Worm (Caenorhabditis elegans) whole organism, L4/young adult: ENCODE results near the gene ZK673.2.

ENCODE experiments used
- W03F9.2 ChIP-seq: fragments of 150-350 bp; optimal IDR thresholded peaks from 2 replicates; lab custom pipeline; 2014; ENCODE audit warnings: missing biosample characterization, missing genetic modification characterization
- dao-5 ChIP-seq: sonication (generic microtip); optimal IDR thresholded peaks from 2 replicates; lab custom pipeline; 2016; ENCODE audit warnings: missing genotype, missing genetic modification characterization, moderate library complexity, missing compliant biosample characterization
- him-1 ChIP-seq: sonication (generic microtip); optimal IDR thresholded peaks from 2 replicates; lab custom pipeline; 2016; ENCODE audit warnings: missing genotype, missing genetic modification reagents, missing genetic modification characterization, missing compliant biosample characterization

The ZK673.2 gene

DNA sequence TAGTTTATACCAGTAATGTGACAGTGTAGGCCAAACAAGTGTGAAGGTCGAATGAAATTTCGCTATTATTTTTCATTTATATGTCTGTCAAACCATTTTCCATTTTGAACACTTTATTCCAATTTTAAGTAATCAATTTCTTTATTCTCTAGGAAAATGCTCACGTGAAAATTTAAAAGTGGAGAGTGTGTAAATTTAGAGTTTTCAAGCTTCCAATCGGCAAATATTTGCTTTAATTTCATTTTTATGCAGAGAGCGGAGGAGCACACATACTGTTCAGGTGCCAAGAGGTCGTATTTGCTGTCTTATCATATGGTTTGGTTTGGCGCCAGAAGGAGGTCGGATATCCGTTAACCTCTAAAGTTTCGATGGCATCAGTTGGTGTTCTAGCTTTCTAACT is 1.3 kb upstream of the ZK673.2 start:
- TF ChIP-seq W03F9.2 (tag; lab: Kevin White, UChicago), result no peak
- no peak for TF ChIP-seq him-1 (tag; lab: Kevin White, UChicago)
- TF ChIP-seq dao-5 (tag; lab: Kevin White, UChicago), result no peak

DNA sequence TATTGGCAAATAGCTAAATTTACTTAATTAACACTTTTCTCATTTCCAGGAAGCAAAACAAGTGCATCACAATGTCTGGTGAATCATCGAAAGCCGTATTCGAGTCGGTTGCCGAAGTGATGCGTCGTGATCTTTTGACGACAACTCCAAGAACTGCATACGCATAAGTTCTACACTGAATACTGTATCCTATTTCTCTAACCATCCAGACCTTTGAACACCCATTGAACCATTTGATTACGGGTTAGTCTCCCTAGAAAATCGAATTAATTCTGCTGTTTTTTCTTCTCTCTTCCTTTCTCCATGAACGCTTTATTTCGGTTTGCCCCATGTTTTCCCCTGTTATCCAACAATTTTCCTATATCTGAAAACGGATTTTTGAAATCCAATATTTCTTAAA is 1.6 kb downstream of the ZK673.2 start, which contains the start of gene lin-56:
Gene lin-56, plus strand, starts transcription at position 301 of the 400 bp plus-strand sequence.
- no peak for TF ChIP-seq dao-5 (tag; lab: Kevin White, UChicago)
- no peak for TF ChIP-seq him-1 (tag; lab: Kevin White, UChicago)

DNA sequence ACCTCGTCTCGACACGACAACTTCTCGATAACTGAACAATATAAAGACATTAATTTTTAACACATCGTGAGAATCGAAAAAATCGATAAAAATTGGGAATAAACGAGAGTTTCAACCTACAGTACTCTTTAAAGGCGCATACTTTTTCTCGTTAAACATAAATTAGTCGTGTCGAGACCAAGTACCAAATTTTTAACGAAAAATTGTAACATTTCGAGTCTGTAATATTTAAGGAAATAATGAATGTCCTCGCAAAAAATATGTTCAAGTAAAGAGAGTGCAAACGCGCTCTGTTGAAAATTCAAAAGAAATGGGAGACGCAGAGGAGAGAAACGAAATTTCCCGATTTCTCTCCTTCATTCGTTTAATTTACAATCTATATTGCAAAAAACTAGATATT is 2.3 kb downstream of the ZK673.2 start:
- TF ChIP-seq W03F9.2 (tag; lab: Kevin White, UChicago), result no peak
- TF ChIP-seq dao-5 (tag; lab: Kevin White, UChicago), result no peak
- no peak for TF ChIP-seq him-1 (tag; lab: Kevin White, UChicago)

DNA sequence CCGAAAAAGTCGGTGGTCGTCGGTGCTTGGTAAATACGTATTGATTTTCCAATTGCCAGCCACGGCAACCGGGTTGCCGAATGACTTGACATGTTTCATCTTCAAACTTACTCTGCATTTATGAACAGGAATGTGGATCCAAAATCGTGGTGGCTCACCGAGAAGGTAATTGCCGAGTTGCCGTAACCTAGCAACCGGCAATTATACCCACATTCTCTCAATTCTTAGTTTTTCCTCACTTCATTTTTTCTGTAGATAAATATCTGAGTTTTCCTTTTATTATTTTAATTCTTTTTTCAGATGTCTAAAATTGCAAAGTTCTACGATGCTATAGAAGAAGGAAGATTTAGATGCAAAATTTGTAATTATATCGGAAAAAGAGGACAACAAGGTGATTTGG is 4.6 kb downstream of the ZK673.2 start, which contains the start of gene ZK673.4:
Gene ZK673.4, plus strand, starts transcription at position 301 of the 400 bp plus-strand sequence.
- TF ChIP-seq him-1 (tag; lab: Kevin White, UChicago) (no peak), dao-5 (tag; lab: Kevin White, UChicago) (no peak), W03F9.2 (tag; lab: Kevin White, UChicago) (no peak)

DNA sequence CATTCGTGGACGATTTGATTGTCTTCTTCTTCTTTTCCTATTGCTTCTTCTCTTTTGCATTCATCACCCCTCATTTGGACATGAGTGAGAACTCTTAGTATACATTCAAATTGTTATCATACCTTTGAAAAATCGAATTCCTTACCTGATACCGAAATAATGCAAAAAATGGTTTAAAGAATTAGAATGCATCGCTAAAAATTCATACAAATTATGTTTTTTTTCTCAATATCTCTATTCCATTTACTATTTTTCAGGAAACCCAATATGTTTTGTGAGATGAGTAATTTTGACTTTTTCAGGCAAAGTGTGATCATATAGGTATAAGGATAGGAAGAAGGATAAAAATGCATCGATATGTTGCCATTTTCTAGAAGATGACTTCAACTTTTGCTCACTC is 8.9 kb downstream of the ZK673.2 start, which contains the start of gene ZK673.11:
Gene ZK673.11, plus strand, starts transcription at position 301 of the 400 bp plus-strand sequence.
- no peak for TF ChIP-seq dao-5 (tag; lab: Kevin White, UChicago)
- TF ChIP-seq him-1 (tag; lab: Kevin White, UChicago), result no peak
- TF ChIP-seq W03F9.2 (tag; lab: Kevin White, UChicago), result no peak

DNA sequence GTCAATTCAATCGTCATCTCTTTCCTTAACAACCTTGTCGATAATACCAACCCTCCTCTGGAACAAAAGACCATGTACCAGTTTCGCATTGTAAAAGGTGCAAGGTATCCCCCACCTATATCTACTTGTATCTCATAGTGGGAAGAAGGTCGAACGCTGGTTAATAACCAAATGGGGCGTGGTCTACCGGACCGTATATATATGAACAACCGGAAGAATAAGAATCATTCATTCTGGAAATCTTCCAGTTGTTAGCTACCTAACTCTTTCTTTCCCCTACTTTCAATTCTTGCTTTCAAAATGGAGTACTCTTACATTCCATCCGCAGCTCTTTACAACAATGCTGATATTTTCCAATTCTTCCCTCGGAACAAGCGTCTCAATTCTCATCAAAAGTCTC is 13.1 kb downstream of the ZK673.2 start, which contains the start of gene ZK673.5:
Gene ZK673.5, plus strand, starts transcription at position 301 of the 400 bp plus-strand sequence.
- TF ChIP-seq W03F9.2 (tag; lab: Kevin White, UChicago) (no peak), him-1 (tag; lab: Kevin White, UChicago) (no peak), dao-5 (tag; lab: Kevin White, UChicago) (no peak)

DNA sequence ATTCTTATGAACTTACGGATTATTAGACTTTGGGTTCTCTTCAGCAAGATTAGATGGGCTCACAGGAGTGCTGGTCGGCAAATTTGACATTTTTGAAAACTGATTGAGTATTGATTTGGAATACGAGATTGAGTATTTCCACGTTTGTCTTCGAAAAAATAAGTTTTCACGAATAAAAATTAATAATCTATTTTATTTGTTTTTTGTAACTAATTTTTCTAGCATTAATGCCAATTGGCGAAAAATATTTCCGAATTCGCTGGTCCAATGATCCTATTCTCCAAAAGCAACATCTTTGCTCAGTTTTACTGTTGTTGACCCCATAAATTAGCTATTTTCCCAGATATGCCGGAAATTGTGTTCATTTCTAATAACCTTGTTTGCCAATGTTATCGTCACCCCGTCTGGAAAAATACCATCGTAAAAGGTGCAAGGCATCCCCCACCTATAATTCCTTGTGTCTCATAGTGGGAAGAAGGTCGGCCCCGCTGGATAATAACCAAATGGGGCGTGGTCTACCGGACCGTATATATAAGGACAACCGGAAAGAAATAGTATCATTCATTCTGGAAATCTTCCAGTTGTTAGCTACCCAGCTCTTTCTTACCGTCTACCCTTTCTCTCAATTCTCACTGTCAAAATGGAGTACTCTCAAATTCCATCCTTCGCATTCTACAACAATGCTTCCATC is 16.3 kb downstream of the ZK673.2 start, which contains the start of the genes ZK673.6 and sdz-37:
Gene ZK673.6, minus strand, starts transcription at position 101 of the 691 bp plus-strand sequence.
Gene sdz-37, plus strand, starts transcription at position 641 of the 691 bp plus-strand sequence.
- TF ChIP-seq him-1 (tag; lab: Kevin White, UChicago), result no peak
- no peak for TF ChIP-seq dao-5 (tag; lab: Kevin White, UChicago)
- TF ChIP-seq W03F9.2 (tag; lab: Kevin White, UChicago), result no peak

DNA sequence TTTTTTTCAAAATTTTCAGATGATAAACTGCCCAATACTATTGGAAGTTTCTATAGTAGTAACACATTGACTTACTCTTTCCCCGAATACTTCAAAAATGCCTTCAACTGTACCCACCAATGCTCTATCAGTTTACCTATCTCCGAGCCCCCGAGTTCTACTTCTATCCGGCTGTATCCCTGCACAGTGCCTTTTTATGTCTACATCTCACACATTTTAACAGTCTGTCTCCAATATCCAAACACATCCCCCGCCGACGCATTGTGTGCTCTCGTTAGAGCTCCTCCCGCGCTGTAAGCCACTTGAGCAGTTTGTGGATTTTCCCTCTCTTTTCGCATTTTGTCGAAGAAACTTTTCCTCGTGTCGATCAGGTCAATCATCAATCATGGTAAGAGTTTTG is 18.5 kb downstream of the ZK673.2 start, which contains the start of gene tnc-2:
Gene tnc-2, plus strand, starts transcription at position 301 of the 400 bp plus-strand sequence.
- TF ChIP-seq dao-5 (tag; lab: Kevin White, UChicago) (no peak), W03F9.2 (tag; lab: Kevin White, UChicago) (no peak), him-1 (tag; lab: Kevin White, UChicago) (no peak)

DNA sequence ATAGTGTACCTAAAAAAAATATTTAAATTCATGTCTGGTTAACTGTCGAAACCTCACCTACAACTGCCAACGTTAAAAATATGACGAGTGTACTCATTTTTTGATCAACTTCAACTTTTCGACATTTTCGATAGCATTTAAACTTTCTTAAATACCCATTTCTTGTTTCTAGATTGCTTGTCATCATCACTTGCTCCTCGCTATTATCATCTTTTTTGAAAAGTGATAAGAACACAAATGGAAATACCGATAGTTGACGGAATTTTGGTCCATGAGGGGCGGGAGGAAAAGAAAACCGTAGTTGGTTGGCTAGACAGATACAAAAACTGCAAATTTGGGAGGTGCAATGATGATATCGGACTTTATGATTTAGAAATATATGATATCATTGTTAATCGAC is 22.1 kb downstream of the ZK673.2 start, which contains the start of gene clec-143:
Gene clec-143, minus strand, starts transcription at position 139 of the 400 bp plus-strand sequence.
- no peak for TF ChIP-seq dao-5 (tag; lab: Kevin White, UChicago)
- no peak for TF ChIP-seq W03F9.2 (tag; lab: Kevin White, UChicago)
- no peak for TF ChIP-seq him-1 (tag; lab: Kevin White, UChicago)

DNA sequence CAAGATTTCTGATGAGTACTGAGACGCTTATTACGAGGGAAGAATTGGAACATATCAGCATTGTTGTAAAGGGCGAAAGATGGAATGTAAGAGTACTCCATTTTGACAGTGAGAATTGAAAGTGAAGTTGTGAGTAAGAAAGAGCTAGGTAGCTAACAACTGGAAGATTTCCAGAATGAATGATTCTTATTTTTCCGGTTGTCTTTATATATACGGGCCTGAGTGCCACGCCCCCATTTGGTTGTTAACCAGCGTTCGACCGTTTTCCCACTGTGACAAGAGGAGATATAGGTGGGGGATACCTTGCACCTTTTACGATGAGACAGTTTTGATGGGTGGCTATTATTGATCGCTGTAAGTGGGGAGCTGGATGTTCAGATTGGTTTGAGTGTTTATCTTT is 23.2 kb downstream of the ZK673.2 start, which contains the start of gene ZK666.1:
Gene ZK666.1, minus strand, starts transcription at position 101 of the 400 bp plus-strand sequence.
- TF ChIP-seq dao-5 (tag; lab: Kevin White, UChicago), result no peak
- no peak for TF ChIP-seq him-1 (tag; lab: Kevin White, UChicago)
- TF ChIP-seq W03F9.2 (tag; lab: Kevin White, UChicago), result no peak

DNA sequence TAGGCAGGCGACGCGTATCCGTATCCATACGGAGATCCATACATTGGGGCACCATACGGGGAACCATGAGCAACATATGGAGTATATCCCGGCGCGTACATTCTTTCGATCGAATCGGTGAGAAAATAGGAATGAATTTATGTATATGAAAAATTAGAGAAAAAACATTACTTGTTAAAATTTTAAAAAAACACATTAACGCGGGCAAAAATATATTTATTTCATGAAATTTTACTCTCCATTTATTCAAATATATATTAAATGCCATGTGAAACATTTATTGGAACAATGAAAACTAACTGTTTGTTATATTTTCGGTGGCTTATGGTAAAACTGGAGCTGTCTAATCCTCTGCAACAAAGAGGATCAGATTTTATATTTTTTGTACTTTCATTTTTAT is 23.7 kb downstream of the ZK673.2 start, which contains the start of gene ZK666.2:
Gene ZK666.2, minus strand, starts transcription at position 101 of the 400 bp plus-strand sequence.
- TF ChIP-seq him-1 (tag; lab: Kevin White, UChicago), result no peak
- TF ChIP-seq dao-5 (tag; lab: Kevin White, UChicago), result no peak
- no peak for TF ChIP-seq W03F9.2 (tag; lab: Kevin White, UChicago)

DNA sequence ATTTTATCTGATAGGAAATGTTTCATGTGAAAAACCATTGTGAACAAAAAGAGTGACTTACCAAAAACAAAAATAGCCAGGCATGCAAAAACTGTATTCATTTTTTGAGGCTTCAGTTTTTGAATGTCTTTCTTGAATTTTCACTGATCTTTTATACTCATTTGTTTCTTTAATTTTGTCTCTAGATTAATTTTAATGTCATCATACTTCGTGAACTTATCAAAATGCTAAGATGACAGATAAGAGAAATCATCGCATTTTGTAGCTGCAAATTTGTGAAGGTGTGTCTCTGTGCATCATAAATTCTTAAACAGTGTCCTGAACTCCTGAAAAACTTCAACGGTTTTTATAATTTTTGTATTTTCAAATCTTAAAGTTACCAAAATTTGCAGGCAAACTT is 28.0 kb downstream of the ZK673.2 start, which contains the start of gene clec-58:
Gene clec-58, minus strand, starts transcription at position 101 of the 400 bp plus-strand sequence.
- no peak for TF ChIP-seq him-1 (tag; lab: Kevin White, UChicago)
- no peak for TF ChIP-seq W03F9.2 (tag; lab: Kevin White, UChicago)
- no peak for TF ChIP-seq dao-5 (tag; lab: Kevin White, UChicago)

DNA sequence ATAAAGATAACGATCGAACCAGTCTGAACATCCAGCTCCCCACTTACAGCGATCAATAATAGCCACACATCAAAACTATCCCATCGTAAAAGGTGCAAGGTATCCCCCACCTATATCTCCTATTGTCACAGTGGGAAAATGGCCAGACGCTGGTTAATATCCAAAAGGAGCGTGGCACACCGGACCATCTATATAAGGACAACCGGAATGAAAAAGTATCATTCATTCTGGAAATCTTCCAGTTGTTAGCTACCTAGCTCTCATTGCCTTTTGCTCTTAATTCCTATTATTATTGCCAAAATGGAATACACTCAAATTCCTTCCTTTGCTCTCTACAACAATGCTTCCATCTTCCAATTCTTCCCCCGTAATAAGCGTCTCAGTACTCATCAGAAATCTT is 28.9 kb downstream of the ZK673.2 start, which contains the start of gene ZK666.4:
Gene ZK666.4, plus strand, starts transcription at position 301 of the 400 bp plus-strand sequence.
- TF ChIP-seq W03F9.2 (tag; lab: Kevin White, UChicago), result no peak
- no peak for TF ChIP-seq dao-5 (tag; lab: Kevin White, UChicago)
- no peak for TF ChIP-seq him-1 (tag; lab: Kevin White, UChicago)
